Worm (Caenorhabditis elegans) whole organism, L2 larva: ENCODE results near the gene Y110A2AL.4.

Experiments
- C34F6.9 ChIP-seq: fragments of 150-350 bp; optimal IDR thresholded peaks from 2 replicates; lab custom pipeline; 2014; ENCODE audit warnings: missing biosample characterization, missing genetic modification characterization
- F13H6.1 ChIP-seq: sonication (generic microtip); optimal IDR thresholded peaks from 2 replicates; lab custom pipeline; 2016; ENCODE audit warnings: missing genetic modification characterization, missing compliant biosample characterization
- aly-2 ChIP-seq: fragments of 150-350 bp; optimal IDR thresholded peaks from 2 replicates; lab custom pipeline; 2014; ENCODE audit warnings: missing biosample characterization, missing genetic modification characterization
- blmp-1 ChIP-seq: sonication (generic microtip); optimal IDR thresholded peaks from 2 replicates; lab custom pipeline; 2017; ENCODE audit warnings: missing genetic modification characterization, mild to moderate bottlenecking, missing compliant biosample characterization, antibody characterized with exemption, moderate library complexity; ENCODE audit not compliant: insufficient read depth
- ceh-16 ChIP-seq: fragments of 150-350 bp; optimal IDR thresholded peaks from 2 replicates; lab custom pipeline; 2014; ENCODE audit warnings: missing biosample characterization, missing genetic modification characterization
- dmd-4 ChIP-seq: sonication (generic microtip); optimal IDR thresholded peaks from 2 replicates; lab custom pipeline; 2017; ENCODE audit warnings: missing biosample characterization, missing genetic modification characterization
- elt-1 ChIP-seq: fragments of 150-350 bp; optimal IDR thresholded peaks from 2 replicates; lab custom pipeline; 2014; ENCODE audit warnings: missing biosample characterization, missing genetic modification characterization
- elt-3 ChIP-seq: sonication (generic microtip); optimal IDR thresholded peaks from 2 replicates; lab custom pipeline; 2017; ENCODE audit warnings: missing biosample characterization, missing genetic modification characterization
- gmeb-1 ChIP-seq: fragments of 150-350 bp; optimal IDR thresholded peaks from 2 replicates; lab custom pipeline; 2014; ENCODE audit warnings: missing biosample characterization, missing genetic modification characterization
- lin-11 ChIP-seq: fragments of 150-350 bp; sonication (generic microtip); optimal IDR thresholded peaks from 2 replicates; lab custom pipeline; 2014; ENCODE audit warnings: missing biosample characterization, missing genetic modification characterization, inconsistent platforms, mixed read lengths
- lin-13 ChIP-seq: fragments of 150-350 bp; optimal IDR thresholded peaks from 2 replicates; lab custom pipeline; 2014; ENCODE audit warnings: missing biosample characterization, missing genetic modification reagents, missing genetic modification characterization
- lin-39 ChIP-seq: fragments of 150-350 bp; optimal IDR thresholded peaks from 2 replicates; lab custom pipeline; 2014; ENCODE audit warnings: missing biosample characterization, missing genetic modification reagents, missing genetic modification characterization
- lsy-2 ChIP-seq, 2 experiments: fragments of 150-350 bp in 1 of 2; sonication (generic microtip) in 1 of 2; optimal IDR thresholded peaks; 2 replicates each; lab custom pipeline; 2014 to 2017; ENCODE audit warnings: missing biosample characterization in 2 of 2, missing genetic modification characterization in 2 of 2
- mab-5 ChIP-seq: fragments of 150-350 bp; optimal IDR thresholded peaks from 2 replicates; lab custom pipeline; 2014; ENCODE audit warnings: missing biosample characterization, missing genetic modification characterization
- mdl-1 ChIP-seq, 2 experiments: fragments of 150-350 bp in 1 of 2; sonication (generic microtip) in 1 of 2; optimal IDR thresholded peaks; 2 replicates each; lab custom pipeline; 2017; ENCODE audit warnings: missing biosample characterization in 2 of 2, missing genetic modification characterization in 2 of 2
- nhr-11 ChIP-seq: fragments of 150-350 bp; optimal IDR thresholded peaks from 2 replicates; lab custom pipeline; 2014; ENCODE audit warnings: missing biosample characterization, missing genetic modification characterization
- nhr-12 ChIP-seq: fragments of 150-350 bp; optimal IDR thresholded peaks from 2 replicates; lab custom pipeline; 2014; ENCODE audit warnings: missing biosample characterization, missing genetic modification characterization
- nhr-129 ChIP-seq: fragments of 150-350 bp; optimal IDR thresholded peaks from 2 replicates; lab custom pipeline; 2014; ENCODE audit warnings: missing biosample characterization, missing genetic modification characterization
- nhr-21 ChIP-seq: fragments of 150-350 bp; optimal IDR thresholded peaks from 2 replicates; lab custom pipeline; 2014; ENCODE audit warnings: missing biosample characterization, missing genetic modification characterization
- nhr-25 ChIP-seq: fragments of 150-350 bp; sonication (generic microtip); optimal IDR thresholded peaks from 3 replicates; lab custom pipeline; 2014; ENCODE audit warnings: missing biosample characterization, missing genetic modification characterization
- nhr-6 ChIP-seq: fragments of 150-350 bp; optimal IDR thresholded peaks from 2 replicates; lab custom pipeline; 2014; ENCODE audit warnings: missing biosample characterization, missing genetic modification characterization
- nhr-77 ChIP-seq: fragments of 150-350 bp; optimal IDR thresholded peaks from 2 replicates; lab custom pipeline; 2014; ENCODE audit warnings: missing biosample characterization, missing genetic modification characterization
- sem-4 ChIP-seq: fragments of 150-350 bp; optimal IDR thresholded peaks from 2 replicates; lab custom pipeline; 2014; ENCODE audit warnings: missing biosample characterization, missing genetic modification reagents, missing genetic modification characterization
- skn-1 ChIP-seq: sonication (generic microtip); optimal IDR thresholded peaks from 2 replicates; lab custom pipeline; 2017; ENCODE audit warnings: missing biosample characterization, missing genetic modification characterization
- sma-9 ChIP-seq, 2 experiments: fragments of 150-350 bp in 1 of 2; sonication (generic microtip) in 1 of 2; optimal IDR thresholded peaks; 2 replicates each; lab custom pipeline; 2014 to 2016; ENCODE audit warnings: missing genetic modification characterization in 2 of 2, mild to moderate bottlenecking in 1 of 2, missing biosample characterization in 1 of 2, missing compliant biosample characterization in 1 of 2, missing genetic modification reagents in 1 of 2, moderate library complexity in 1 of 2
- snpc-4 ChIP-seq: fragments of 150-350 bp; optimal IDR thresholded peaks from 2 replicates; lab custom pipeline; 2014; ENCODE audit warnings: missing biosample characterization, missing genetic modification characterization
- unc-55 ChIP-seq: fragments of 150-350 bp; sonication (generic microtip); optimal IDR thresholded peaks from 3 replicates; lab custom pipeline; 2014; ENCODE audit warnings: missing biosample characterization, missing genetic modification reagents, missing genetic modification characterization
- zag-1 ChIP-seq: fragments of 150-350 bp; optimal IDR thresholded peaks from 2 replicates; lab custom pipeline; 2014; ENCODE audit warnings: missing biosample characterization, missing genetic modification characterization
- ztf-1 ChIP-seq: fragments of 200-800 bp; sonication (Bioruptor generic); conservative IDR thresholded peaks from 2 replicates; pipeline ENCODE4 v1.3.6; 2022; ENCODE audit warnings: missing genetic modification characterization, missing compliant biosample characterization
- ztf-11 ChIP-seq: sonication (generic microtip); optimal IDR thresholded peaks from 2 replicates; lab custom pipeline; 2017; ENCODE audit warnings: missing biosample characterization, missing genetic modification characterization
- ztf-4 ChIP-seq: fragments of 150-350 bp; optimal IDR thresholded peaks from 2 replicates; lab custom pipeline; 2014; ENCODE audit warnings: missing biosample characterization, missing genetic modification characterization

Gene Y110A2AL.4

ce11 chrII:2857559-2857958, 18.5 kb downstream of the Y110A2AL.4 start:
- TF ChIP-seq zag-1 (no peak), mdl-1 (tag; optimal IDR thresholded peaks at IDR 0.05; lab: Kevin White, UChicago) (no peak), elt-1 (tag; lab: Kevin White, UChicago) (no peak), ztf-1 (GFP tag; lab: Robert Waterston, UW) (no peak), blmp-1 (peak; percentile 6), ztf-11 (no peak), sma-9 (GFP tag; optimal IDR thresholded peaks at IDR 0.05; lab: Kevin White, UChicago) (peak; percentile 8), sma-9 (tag; optimal IDR thresholded peaks at IDR 0.05; lab: Kevin White, UChicago) (no peak), nhr-21 (tag; lab: Kevin White, UChicago) (peak; percentile 35), ceh-16 (tag; lab: Kevin White, UChicago) (peak; percentile 53), nhr-25 (peak; percentile 67), lin-13 (GFP tag; lab: Kevin White, UChicago) (no peak), snpc-4 (tag; lab: Kevin White, UChicago) (no peak)
- TF ChIP-seq, all 48 proteins: peak for 5

- TF ChIP-seq nhr-129 (tag; lab: Kevin White, UChicago) (no peak), sma-9 (GFP tag; optimal IDR thresholded peaks at IDR 0.05; lab: Kevin White, UChicago) (peak; percentile 20), sma-9 (tag; optimal IDR thresholded peaks at IDR 0.05; lab: Kevin White, UChicago) (no peak)
These were observed 19.7 kb downstream of the Y110A2AL.4 start for ce11 chrII:2858851-2859250.

DNA sequence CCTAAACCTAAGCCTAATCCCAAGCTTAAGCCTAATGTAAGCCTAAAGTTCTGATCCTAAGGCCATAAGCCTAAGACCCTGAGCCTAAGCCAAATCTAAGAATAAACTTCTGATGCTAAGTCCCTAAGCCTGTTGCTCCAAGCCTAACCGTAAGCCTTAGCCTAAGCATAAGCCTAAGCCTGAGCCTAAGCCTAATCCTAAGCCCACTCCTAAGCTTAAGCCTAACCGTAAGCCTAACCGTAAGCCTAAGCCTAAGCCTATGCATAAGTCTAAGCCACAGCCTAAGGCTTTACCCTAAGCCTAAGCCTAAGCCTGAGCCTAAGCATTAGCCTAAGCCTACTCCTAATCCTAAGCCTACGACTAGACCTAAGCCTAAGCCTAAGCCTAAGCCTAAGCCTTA, 20.2 kb downstream of the Y110A2AL.4 start:
- TF ChIP-seq dmd-4: no peak
- TF ChIP-seq aly-2 (tag; lab: Kevin White, UChicago): no peak

- no peak for TF ChIP-seq lin-39
- TF ChIP-seq ztf-4: no peak
- peak; percentile 16 for TF ChIP-seq nhr-21 (tag; lab: Kevin White, UChicago)
- TF ChIP-seq nhr-129 (tag; lab: Kevin White, UChicago): peak; percentile 2
These were observed 21.0 kb downstream of the Y110A2AL.4 start for ce11 chrII:2859873-2860821.

DNA sequence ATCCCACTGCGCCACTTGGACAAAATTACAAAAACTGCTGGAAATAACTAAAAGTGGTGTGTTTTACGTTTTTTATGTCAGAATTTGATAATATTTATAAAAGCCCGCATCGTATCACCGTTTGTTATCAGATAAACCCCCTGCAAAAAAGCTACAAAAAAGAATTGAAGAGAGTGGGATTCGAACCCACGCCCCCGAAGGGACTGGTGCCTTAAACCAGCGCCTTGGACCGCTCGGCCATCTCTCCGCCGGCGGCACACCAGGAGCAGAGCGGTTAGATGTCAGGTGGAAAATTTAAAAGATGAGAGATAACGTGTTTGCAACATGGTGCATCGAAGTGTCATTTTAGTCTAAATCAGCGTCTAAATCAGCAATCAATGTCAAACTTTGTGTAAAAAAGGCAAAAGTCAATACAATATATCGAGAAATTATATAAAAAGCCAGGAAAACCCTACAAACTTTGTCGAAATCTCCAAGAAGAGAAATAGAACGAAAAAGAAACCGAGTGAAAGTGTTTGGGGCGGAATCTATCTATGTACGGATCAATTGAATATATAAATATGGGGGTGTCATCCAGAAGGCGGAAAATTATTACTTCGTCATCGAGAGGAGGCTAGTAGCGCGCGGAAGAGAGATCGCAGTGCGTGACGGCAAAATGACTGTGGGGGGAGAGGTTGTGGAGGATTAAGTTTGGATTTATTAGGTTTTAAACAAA, 22.4 kb downstream of the Y110A2AL.4 start:
- TF ChIP-seq nhr-11 (tag; lab: Kevin White, UChicago) (no peak), unc-55 (peak; percentile 11), lin-11 (tag; lab: Kevin White, UChicago) (peak; percentile 13), gmeb-1 (tag; lab: Kevin White, UChicago) (peak; percentile 18), nhr-12 (tag; lab: Kevin White, UChicago) (no peak), nhr-129 (tag; lab: Kevin White, UChicago) (peak; percentile 19)

- TF ChIP-seq lin-11 (tag; lab: Kevin White, UChicago) (no peak), dmd-4 (no peak), nhr-25 (no peak), nhr-6 (tag; lab: Kevin White, UChicago) (no peak), zag-1 (no peak), lsy-2 (tag; optimal IDR thresholded peaks at IDR 0.05; lab: Kevin White, UChicago) (no peak), elt-3 (no peak), F13H6.1 (tag; lab: Kevin White, UChicago) (no peak), C34F6.9 (tag; lab: Kevin White, UChicago) (no peak), lin-39 (no peak), mab-5 (tag; lab: Kevin White, UChicago) (no peak), sem-4 (tag; lab: Kevin White, UChicago) (no peak), snpc-4 (tag; lab: Kevin White, UChicago) (no peak), ztf-4 (no peak), skn-1 (tag; lab: Kevin White, UChicago) (no peak), nhr-77 (tag; lab: Kevin White, UChicago) (no peak), blmp-1 (no peak)
- TF ChIP-seq, all 48 proteins: peak for 0
These were observed 23.5 kb downstream of the Y110A2AL.4 start for ce11 chrII:2862557-2863035.
